Worm (Caenorhabditis elegans) whole organism, L3 larva: ENCODE measurements around the gene eyg-1.

Source experiments
- aly-2 ChIP-seq: fragments of 150-350 bp; optimal IDR thresholded peaks from 2 replicates; lab custom pipeline; 2014; ENCODE audit warnings: missing biosample characterization, missing genetic modification characterization
- ama-1 ChIP-seq: fragments of 150-350 bp; optimal IDR thresholded peaks from 2 replicates; lab custom pipeline; 2018
- egl-27 ChIP-seq: sonication (generic microtip); optimal IDR thresholded peaks from 4 replicates; lab custom pipeline; 2017; ENCODE audit warnings: missing biosample characterization, missing genetic modification reagents, missing genetic modification characterization
- elt-1 ChIP-seq: fragments of 150-350 bp; optimal IDR thresholded peaks from 2 replicates; lab custom pipeline; 2014; ENCODE audit warnings: missing biosample characterization, missing genetic modification characterization
- elt-2 ChIP-seq: sonication (generic microtip); optimal IDR thresholded peaks from 2 replicates; lab custom pipeline; 2016; ENCODE audit warnings: missing genetic modification reagents, mild to moderate bottlenecking, missing genetic modification characterization, missing compliant biosample characterization
- fos-1 ChIP-seq: fragments of 150-350 bp; optimal IDR thresholded peaks from 2 replicates; lab custom pipeline; 2014; ENCODE audit warnings: missing biosample characterization, missing genetic modification characterization
- lsy-12 ChIP-seq: sonication (generic microtip); optimal IDR thresholded peaks from 2 replicates; lab custom pipeline; 2016; ENCODE audit warnings: mild to moderate bottlenecking, missing genetic modification characterization, missing compliant biosample characterization
- nhr-11 ChIP-seq: fragments of 150-350 bp; optimal IDR thresholded peaks from 2 replicates; lab custom pipeline; 2014; ENCODE audit warnings: missing biosample characterization, missing genetic modification characterization
- nhr-12 ChIP-seq: fragments of 150-350 bp; optimal IDR thresholded peaks from 2 replicates; lab custom pipeline; 2014; ENCODE audit warnings: missing biosample characterization, missing genetic modification characterization
- nhr-28 ChIP-seq: fragments of 150-350 bp; optimal IDR thresholded peaks from 2 replicates; lab custom pipeline; 2014; ENCODE audit warnings: missing biosample characterization, missing genetic modification characterization
- nhr-77 ChIP-seq: fragments of 150-350 bp; optimal IDR thresholded peaks from 2 replicates; lab custom pipeline; 2014; ENCODE audit warnings: missing biosample characterization, missing genetic modification characterization
- pqm-1 ChIP-seq: fragments of 150-350 bp; optimal IDR thresholded peaks from 2 replicates; lab custom pipeline; 2017; ENCODE audit warnings: missing biosample characterization, missing genetic modification characterization, inconsistent platforms
- zag-1 ChIP-seq: fragments of 150-350 bp; optimal IDR thresholded peaks from 2 replicates; lab custom pipeline; 2014; ENCODE audit warnings: missing biosample characterization, missing genetic modification characterization
- ztf-4 ChIP-seq: fragments of 150-350 bp; optimal IDR thresholded peaks from 2 replicates; lab custom pipeline; 2014; ENCODE audit warnings: missing biosample characterization, missing genetic modification characterization

DNA sequence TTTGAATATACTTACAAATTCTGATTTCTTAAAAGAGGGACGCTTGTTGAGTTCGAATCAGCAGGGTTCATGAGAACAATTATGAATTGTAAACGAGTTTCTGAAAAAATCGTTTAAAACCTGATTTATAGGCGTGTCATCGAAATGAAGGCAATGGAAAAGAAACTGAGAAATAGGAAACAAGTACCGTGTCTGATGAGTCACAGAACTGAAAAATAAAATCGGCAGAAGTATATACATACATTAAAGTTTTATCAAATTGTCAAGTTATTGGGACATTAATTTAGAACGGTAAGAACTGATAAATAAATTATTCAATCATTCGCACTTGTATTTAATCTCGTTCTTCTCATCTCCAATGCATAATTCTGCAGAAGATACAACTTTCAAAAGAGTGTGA lies 17.5 kb upstream of the eyg-1 start, which contains the start of gene chil-9:
- TF ChIP-seq ama-1 (lab: Kevin White, UChicago) = no peak
- TF ChIP-seq aly-2 (tag; lab: Kevin White, UChicago) = no peak
- no peak for TF ChIP-seq egl-27 (tag; lab: Kevin White, UChicago)
- no peak for TF ChIP-seq ztf-4 (tag; lab: Kevin White, UChicago)
- no peak for TF ChIP-seq elt-1 (tag; lab: Kevin White, UChicago)
- TF ChIP-seq zag-1 = no peak
- TF ChIP-seq nhr-12 (tag; lab: Kevin White, UChicago) = no peak
- no peak for TF ChIP-seq pqm-1 (tag; lab: Kevin White, UChicago)
- no peak for TF ChIP-seq nhr-77 (tag; lab: Kevin White, UChicago)
- TF ChIP-seq lsy-12 (tag; lab: Kevin White, UChicago) = no peak
- no peak for TF ChIP-seq nhr-11 (tag; lab: Kevin White, UChicago)
- no peak for TF ChIP-seq nhr-28 (tag; lab: Kevin White, UChicago)
- no peak for TF ChIP-seq fos-1 (tag; lab: Kevin White, UChicago)
- TF ChIP-seq elt-2 (tag; lab: Kevin White, UChicago) = no peak
